Worm (Caenorhabditis elegans): Measurements from ENCODE around the gene C44B7.5.

The C44B7.5 gene

ce11 chrII:6834582-6835058, 37.8 kb downstream of the C44B7.5 start, which contains the start of gene egl-27 (continued):
- TF ChIP-seq php-3 (GFP tag; IDR thresholded peaks at IDR 0.05) (no peak), Y75B8A.6 (GFP tag; IDR thresholded peaks at IDR 0.05) (no peak), nhr-28 (tag; optimal IDR thresholded peaks at IDR 0.05) (peak; percentile 21), lir-3 (tag; optimal IDR thresholded peaks at IDR 0.05) (no peak), zip-2 (tag; optimal IDR thresholded peaks at IDR 0.05) (no peak), ztf-7 (tag; optimal IDR thresholded peaks at IDR 0.05) (no peak), Y5F2A.4 (GFP tag; optimal IDR thresholded peaks at IDR 0.05) (no peak), R02D3.7 (tag; optimal IDR thresholded peaks at IDR 0.05) (no peak), nhr-237 (tag; optimal IDR thresholded peaks at IDR 0.05) (no peak), ZK337.2 (GFP tag; IDR thresholded peaks at IDR 0.05) (peak; percentile 20; the same call in 1 of the 2 replicates), egl-43 (GFP tag; IDR thresholded peaks at IDR 0.05) (peak; percentile 68)

ce11 chrII:6833781-6834339, 38.5 kb downstream of the C44B7.5 start:
- TF ChIP-seq dve-1 (tag; optimal IDR thresholded peaks at IDR 0.05; ENCODE audit: insufficient read depth) (peak; percentile 22), nhr-6 (tag; optimal IDR thresholded peaks at IDR 0.05) (peak; percentile 24), ztf-11 (tag; optimal IDR thresholded peaks at IDR 0.05) (no peak), mep-1 (tag; optimal IDR thresholded peaks at IDR 0.05) (peak; percentile 55), nhr-48 (tag; optimal IDR thresholded peaks at IDR 0.05) (peak; percentile 33), lin-1 (GFP tag; IDR thresholded peaks at IDR 0.05) (peak; percentile 61; the same call in 1 of the 2 replicates), snpc-4 (tag; optimal IDR thresholded peaks at IDR 0.05) (no peak), mxl-3 (GFP tag; optimal IDR thresholded peaks at IDR 0.05) (peak; percentile 73), ceh-44 (GFP tag; IDR thresholded peaks at IDR 0.05) (no peak), zfp-3 (GFP tag; conservative IDR thresholded peaks at IDR 0.05) (no peak), dmd-6 (GFP tag; IDR thresholded peaks at IDR 0.05) (peak; percentile 54), F26F4.8 (GFP tag; conservative IDR thresholded peaks at IDR 0.05) (no peak), spr-1 (tag; optimal IDR thresholded peaks at IDR 0.05) (no peak), nhr-25 (tag; optimal IDR thresholded peaks at IDR 0.05; ENCODE audit: borderline replicate concordance, insufficient read depth) (peak; percentile 18), R02D3.7 (tag; optimal IDR thresholded peaks at IDR 0.05) (no peak), lsy-2 (tag; optimal IDR thresholded peaks at IDR 0.05) (peak in 1 of 2 experiments; percentile 26), F10B5.3 (tag; optimal IDR thresholded peaks at IDR 0.05) (no peak), hlh-30 (tag; optimal IDR thresholded peaks at IDR 0.05; ENCODE audit: insufficient read depth) (peak; percentile 66), ama-1 (optimal IDR thresholded peaks at IDR 0.05) (no peak), pha-4 (GFP tag; IDR thresholded peaks at IDR 0.05) (no peak), pha-4 (tag; optimal IDR thresholded peaks at IDR 0.05) (no peak), T20F7.1 (GFP tag; optimal IDR thresholded peaks at IDR 0.05) (no peak), daf-16 (GFP tag; optimal IDR thresholded peaks at IDR 0.05) (no peak), daf-16 (tag; optimal IDR thresholded peaks at IDR 0.05) (peak; percentile 52), Y48G9A.11 (GFP tag; IDR thresholded peaks at IDR 0.05) (no peak), dpl-1 (GFP tag; optimal IDR thresholded peaks at IDR 0.05) (no peak), zip-11 (GFP tag; IDR thresholded peaks at IDR 0.05) (no peak), mes-2 (tag; optimal IDR thresholded peaks at IDR 0.05; ENCODE audit: poor library complexity, severe bottlenecking) (peak; percentile 22), nhr-11 (tag; optimal IDR thresholded peaks at IDR 0.05) (peak; percentile 5), aha-1 (tag) (peak; percentile 97), ztf-7 (tag; optimal IDR thresholded peaks at IDR 0.05) (no peak), zfp-2 (tag; optimal IDR thresholded peaks at IDR 0.05) (no peak), zag-1 (tag; optimal IDR thresholded peaks at IDR 0.05) (no peak), hlh-11 (tag; optimal IDR thresholded peaks at IDR 0.05) (peak; percentile 79), D1046.2 (GFP tag; IDR thresholded peaks at IDR 0.05) (no peak), pqm-1 (tag; optimal IDR thresholded peaks at IDR 0.05) (no peak), rbr-2 (tag; optimal IDR thresholded peaks at IDR 0.05) (no peak), lir-3 (tag; optimal IDR thresholded peaks at IDR 0.05) (no peak), nhr-28 (tag; optimal IDR thresholded peaks at IDR 0.05) (peak; percentile 74), unc-62 (GFP tag; optimal IDR thresholded peaks at IDR 0.05 in 1 of 2) (peak in 1 of 2 experiments; percentile 69), unc-62 (tag; optimal IDR thresholded peaks at IDR 0.05) (no peak), lin-15B (tag; optimal IDR thresholded peaks at IDR 0.05) (no peak), ceh-28 (tag; optimal IDR thresholded peaks at IDR 0.05) (no peak), Y75B8A.6 (GFP tag; IDR thresholded peaks at IDR 0.05) (no peak)
